Fruit fly (Drosophila melanogaster) whole organism, prepupa: ENCODE measurements around the gene pHCl-1.

Experiments
- CG10631 ChIP-seq: fragments of 200-800 bp; sonication (Bioruptor generic); optimal IDR thresholded peaks from 2 replicates; lab custom pipeline; 2016; ENCODE audit warnings: missing biosample characterization, missing genetic modification characterization
- CG11294 ChIP-seq: fragments of 200-800 bp; sonication (Bioruptor generic); IDR thresholded peaks from 2 replicates; pipeline ENCODE4 v1.3.6; 2022; ENCODE audit warnings: missing biosample characterization, missing genetic modification characterization
- CG11902 ChIP-seq: fragments of 200-800 bp; sonication (Bioruptor generic); optimal IDR thresholded peaks from 3 replicates; lab custom pipeline; 2016; ENCODE audit warnings: missing biosample characterization, missing genetic modification characterization
- CG15336 ChIP-seq: fragments of 200-800 bp; sonication (Bioruptor generic); IDR thresholded peaks from 2 replicates; pipeline ENCODE4 v1.3.6; 2022; ENCODE audit warnings: missing biosample characterization, missing genetic modification characterization
- CG1621 ChIP-seq: fragments of 200-800 bp; sonication (Bioruptor generic); optimal IDR thresholded peaks from 3 replicates; lab custom pipeline; 2018; ENCODE audit warnings: missing biosample characterization, mild to moderate bottlenecking, missing genetic modification characterization
- CG16779 ChIP-seq: fragments of 200-800 bp; sonication (Bioruptor generic); optimal IDR thresholded peaks from 3 replicates; lab custom pipeline; 2017; ENCODE audit warnings: missing biosample characterization, mild to moderate bottlenecking, missing genetic modification characterization
- CG32006 ChIP-seq: fragments of 200-800 bp; sonication (Bioruptor generic); optimal IDR thresholded peaks from 3 replicates; lab custom pipeline; 2017; ENCODE audit warnings: missing biosample characterization, mild to moderate bottlenecking, missing genetic modification characterization
- CG3919 ChIP-seq: fragments of 200-800 bp; sonication (Bioruptor generic); optimal IDR thresholded peaks from 3 replicates; lab custom pipeline; 2016; ENCODE audit warnings: missing biosample characterization, missing genetic modification characterization
- CG4318 ChIP-seq: fragments of 200-800 bp; sonication (Bioruptor generic); optimal IDR thresholded peaks from 3 replicates; lab custom pipeline; 2017; ENCODE audit warnings: missing biosample characterization, mild to moderate bottlenecking, missing genetic modification characterization
- CG6163 ChIP-seq: fragments of 200-800 bp; sonication (Bioruptor generic); IDR thresholded peaks from 3 replicates; pipeline ENCODE4 v1.3.6; 2022; ENCODE audit warnings: missing biosample characterization, missing genetic modification characterization
- CG6276 ChIP-seq: fragments of 200-800 bp; sonication (Bioruptor generic); optimal IDR thresholded peaks from 2 replicates; lab custom pipeline; 2017; ENCODE audit warnings: missing biosample characterization, mild to moderate bottlenecking, missing genetic modification characterization
- CG6792 ChIP-seq: fragments of 200-800 bp; sonication (Bioruptor generic); optimal IDR thresholded peaks from 3 replicates; lab custom pipeline; 2016; ENCODE audit warnings: missing biosample characterization, missing genetic modification characterization
- CG6808 ChIP-seq: fragments of 200-800 bp; sonication (Bioruptor generic); optimal IDR thresholded peaks from 3 replicates; lab custom pipeline; 2017; ENCODE audit warnings: missing biosample characterization, missing genetic modification characterization, mild to moderate bottlenecking, moderate library complexity, missing genetic modification reagents
- CG7368 ChIP-seq: fragments of 200-800 bp; sonication (Bioruptor generic); optimal IDR thresholded peaks from 3 replicates; lab custom pipeline; 2016; ENCODE audit warnings: missing biosample characterization, missing genetic modification characterization
- CG8319 ChIP-seq: fragments of 200-800 bp; sonication (Bioruptor generic); optimal IDR thresholded peaks from 3 replicates; lab custom pipeline; 2016; ENCODE audit warnings: missing biosample characterization, missing genetic modification characterization
- CG8632 ChIP-seq: fragments of 200-800 bp; sonication (Bioruptor generic); optimal IDR thresholded peaks from 3 replicates; lab custom pipeline; 2016; ENCODE audit warnings: missing biosample characterization, missing genetic modification characterization
- CG9139 ChIP-seq: fragments of 200-800 bp; sonication (Bioruptor generic); optimal IDR thresholded peaks from 3 replicates; lab custom pipeline; 2017; ENCODE audit warnings: missing biosample characterization, mild to moderate bottlenecking, missing genetic modification characterization
- Eip75B ChIP-seq: fragments of 200-800 bp; sonication (Bioruptor generic); optimal IDR thresholded peaks from 3 replicates; lab custom pipeline; 2016; ENCODE audit warnings: missing biosample characterization, missing genetic modification characterization
- Eip78C ChIP-seq: fragments of 200-800 bp; sonication (Bioruptor generic); peaks from one replicate; lab custom pipeline; 2016; ENCODE audit warnings: missing biosample characterization, missing genetic modification characterization
- Eip93F ChIP-seq: fragments of 200-800 bp; sonication (Bioruptor generic); optimal IDR thresholded peaks from 2 replicates; lab custom pipeline; 2016; ENCODE audit warnings: missing biosample characterization, mild to moderate bottlenecking, missing genetic modification characterization
- Ets21C ChIP-seq: fragments of 200-800 bp; sonication (Bioruptor generic); optimal IDR thresholded peaks from 3 replicates; lab custom pipeline; 2016; ENCODE audit warnings: missing biosample characterization, missing genetic modification characterization
- Ets96B ChIP-seq: fragments of 200-800 bp; optimal IDR thresholded peaks from 2 replicates; lab custom pipeline; 2019; ENCODE audit warnings: missing biosample characterization, mild to moderate bottlenecking, missing genetic modification characterization, moderate library complexity
- Hr38 ChIP-seq: sonication (Bioruptor generic); optimal IDR thresholded peaks from 2 replicates; lab custom pipeline; 2016; ENCODE audit warnings: missing biosample characterization, missing genetic modification characterization
- Lpt ChIP-seq: fragments of 200-800 bp; sonication (Bioruptor generic); optimal IDR thresholded peaks from 3 replicates; lab custom pipeline; 2016; ENCODE audit warnings: missing biosample characterization, missing genetic modification characterization
- Met ChIP-seq: fragments of 200-800 bp; sonication (Bioruptor generic); optimal IDR thresholded peaks from 3 replicates; lab custom pipeline; 2016; ENCODE audit warnings: missing biosample characterization, missing genetic modification characterization
- OdsH ChIP-seq: fragments of 200-800 bp; sonication (Bioruptor generic); optimal IDR thresholded peaks from 3 replicates; lab custom pipeline; 2016; ENCODE audit warnings: missing biosample characterization, missing genetic modification characterization
- Sox102F ChIP-seq: fragments of 200-800 bp; sonication (Bioruptor generic); optimal IDR thresholded peaks from 2 replicates; lab custom pipeline; 2016; ENCODE audit warnings: missing biosample characterization, mild to moderate bottlenecking, missing genetic modification characterization
- Sox14 ChIP-seq: fragments of 200-800 bp; sonication (Bioruptor generic); optimal IDR thresholded peaks from 3 replicates; lab custom pipeline; 2016; ENCODE audit warnings: missing biosample characterization, missing genetic modification characterization
- achi ChIP-seq: fragments of 200-800 bp; sonication (Bioruptor generic); optimal IDR thresholded peaks from 3 replicates; lab custom pipeline; 2016; ENCODE audit warnings: missing biosample characterization, missing genetic modification characterization
- acj6 ChIP-seq: fragments of 200-800 bp; sonication (Bioruptor generic); optimal IDR thresholded peaks from 3 replicates; lab custom pipeline; 2016; ENCODE audit warnings: missing biosample characterization, missing genetic modification characterization
- cyc ChIP-seq: fragments of 200-800 bp; sonication (Bioruptor generic); optimal IDR thresholded peaks from 3 replicates; lab custom pipeline; 2016; ENCODE audit warnings: missing biosample characterization, missing genetic modification characterization
- dsx ChIP-seq: fragments of 200-800 bp; optimal IDR thresholded peaks from 3 replicates; lab custom pipeline; 2019; ENCODE audit warnings: missing biosample characterization, mild to moderate bottlenecking, missing genetic modification characterization, moderate library complexity; ENCODE audit not compliant: poor library complexity, severe bottlenecking
- eg ChIP-seq: fragments of 200-800 bp; sonication (Bioruptor generic); IDR thresholded peaks from 3 replicates; pipeline ENCODE4 v1.3.6; 2022; ENCODE audit warnings: missing biosample characterization, missing genetic modification characterization
- esn ChIP-seq: fragments of 200-800 bp; sonication (Bioruptor generic); optimal IDR thresholded peaks from 2 replicates; lab custom pipeline; 2016; ENCODE audit warnings: missing biosample characterization, mild to moderate bottlenecking, missing genetic modification characterization, moderate library complexity
- fd85E ChIP-seq: fragments of 200-800 bp; sonication (Bioruptor generic); optimal IDR thresholded peaks from 3 replicates; lab custom pipeline; 2016; ENCODE audit warnings: missing biosample characterization, missing genetic modification characterization
- fkh ChIP-seq: fragments of 200-800 bp; sonication (Bioruptor generic); optimal IDR thresholded peaks from 3 replicates; lab custom pipeline; 2017; ENCODE audit warnings: missing biosample characterization, mild to moderate bottlenecking, missing genetic modification characterization, moderate library complexity
- lz ChIP-seq: fragments of 200-800 bp; sonication (Bioruptor generic); optimal IDR thresholded peaks from 3 replicates; lab custom pipeline; 2016; ENCODE audit warnings: missing biosample characterization, missing genetic modification characterization
- net ChIP-seq: fragments of 200-800 bp; sonication (Bioruptor generic); optimal IDR thresholded peaks from 3 replicates; lab custom pipeline; 2016; ENCODE audit warnings: missing biosample characterization, missing genetic modification characterization
- salr ChIP-seq, 2 experiments: fragments of 200-800 bp; sonication (Bioruptor generic); optimal IDR thresholded peaks; 3 replicates each; lab custom pipeline; 2016 to 2018; ENCODE audit warnings: missing biosample characterization in 2 of 2, missing genetic modification characterization in 2 of 2, mild to moderate bottlenecking in 1 of 2
- spab ChIP-seq: fragments of 200-800 bp; sonication (Bioruptor generic); optimal IDR thresholded peaks from 2 replicates; lab custom pipeline; 2017; ENCODE audit warnings: missing biosample characterization, mild to moderate bottlenecking, missing genetic modification characterization, missing genetic modification reagents
- ss ChIP-seq, 2 experiments: fragments of 200-800 bp; sonication (Bioruptor generic); optimal IDR thresholded peaks; 2 replicates in 1 of 2; 3 replicates in 1 of 2; lab custom pipeline; 2017 to 2018; ENCODE audit warnings: mild to moderate bottlenecking in 2 of 2, missing biosample characterization in 2 of 2, missing genetic modification characterization in 2 of 2, moderate library complexity in 1 of 2
- svp ChIP-seq: fragments of 200-800 bp; sonication (Bioruptor generic); peaks from one replicate; lab custom pipeline; 2016; ENCODE audit warnings: missing biosample characterization, missing genetic modification characterization
- topi ChIP-seq: fragments of 200-800 bp; sonication (Bioruptor generic); optimal IDR thresholded peaks from 3 replicates; lab custom pipeline; 2016; ENCODE audit warnings: missing biosample characterization, missing genetic modification characterization
- vri ChIP-seq: fragments of 200-800 bp; sonication (Bioruptor generic); optimal IDR thresholded peaks from 3 replicates; lab custom pipeline; 2016; ENCODE audit warnings: missing biosample characterization, mild to moderate bottlenecking, missing genetic modification characterization

pHCl-1 gene

DNA sequence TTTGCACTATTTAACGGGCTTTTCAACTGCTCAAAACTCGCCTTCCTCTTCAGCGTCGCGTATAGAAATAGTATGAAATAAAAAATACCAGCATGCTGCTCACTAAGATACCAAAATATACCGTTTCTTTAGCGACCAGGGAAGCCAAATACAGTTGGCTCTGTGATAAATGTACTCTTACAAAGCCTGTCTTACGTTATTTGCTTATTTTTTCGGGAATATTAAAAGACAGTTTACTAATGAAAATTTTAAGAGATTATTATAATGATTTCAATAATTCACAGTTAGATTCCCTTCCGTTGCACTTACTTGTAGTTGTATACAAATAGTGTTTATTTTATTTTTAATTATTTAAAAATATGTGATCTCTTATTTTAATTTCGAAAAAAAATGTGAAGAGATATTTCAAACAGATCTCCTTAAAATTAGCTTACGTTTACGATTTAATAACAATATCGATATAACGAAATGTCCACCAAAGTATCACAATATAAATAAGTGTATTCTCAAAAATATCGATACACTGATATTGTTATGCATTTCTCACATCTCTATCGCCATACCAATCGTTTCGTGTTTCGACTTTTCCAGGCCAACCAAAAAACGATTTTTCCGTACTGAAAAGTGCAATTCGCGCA is 72.4 kb downstream of the pHCl-1 start, which contains the start of the genes DCP2 and dbo (continued):
- TF ChIP-seq topi (GFP tag; lab: Kevin White, UChicago) (peak; percentile 46), Ets21C (GFP tag; lab: Kevin White, UChicago) (peak; percentile 53), CG10631 (GFP tag; lab: Kevin White, UChicago) (peak; percentile 73), CG9139 (GFP tag; lab: Kevin White, UChicago) (no peak), net (peak; percentile 13), fd85E (GFP tag; lab: Kevin White, UChicago) (no peak), CG16779 (tag; lab: Kevin White, UChicago) (no peak), esn (GFP tag; lab: Kevin White, UChicago) (peak; percentile 51), CG7368 (GFP tag; lab: Kevin White, UChicago) (no peak), achi (GFP tag; lab: Kevin White, UChicago) (peak; percentile 38), CG11902 (GFP tag; lab: Kevin White, UChicago) (peak; percentile 2), CG32006 (peak; percentile 67), CG6792 (GFP tag; lab: Kevin White, UChicago) (no peak), lz (peak; percentile 59), CG6808 (GFP tag; lab: Kevin White, UChicago) (no peak), Ets96B (tag; lab: Kevin White, UChicago) (peak; percentile 50), CG4318 (GFP tag; lab: Kevin White, UChicago) (peak; percentile 49), salr (GFP tag; optimal IDR thresholded peaks at IDR 0.05; lab: Kevin White, UChicago) (peak in 1 of 2 experiments; percentile 54), acj6 (peak; percentile 64), Met (peak; percentile 59), CG3919 (GFP tag; lab: Kevin White, UChicago) (peak; percentile 57), Eip93F (GFP tag; lab: Kevin White, UChicago) (peak; percentile 43), dsx (GFP tag; lab: Kevin White, UChicago) (no peak), spab (GFP tag; lab: Kevin White, UChicago) (peak; percentile 4), Sox102F (GFP tag; lab: Kevin White, UChicago) (peak; percentile 47), Hr38 (GFP tag; lab: Kevin White, UChicago) (no peak), OdsH (GFP tag; lab: Kevin White, UChicago) (peak; percentile 74), CG1621 (no peak), fkh (GFP tag; lab: Kevin White, UChicago) (no peak), Eip75B (peak; percentile 3), ss (GFP tag; optimal IDR thresholded peaks at IDR 0.05; lab: Kevin White, UChicago) (peak in 1 of 2 experiments; percentile 28), CG6276 (no peak), CG8319 (GFP tag; lab: Kevin White, UChicago) (no peak)

dm6 chr3L:15825493-15826209 is 73.2 kb downstream of the pHCl-1 start:
- TF ChIP-seq CG10631 (GFP tag; lab: Kevin White, UChicago) = no peak
- peak; percentile 47 for TF ChIP-seq Sox102F (GFP tag; lab: Kevin White, UChicago)
- peak; percentile 10 for TF ChIP-seq CG8632
- TF ChIP-seq topi (GFP tag; lab: Kevin White, UChicago) = peak; percentile 35
- no peak for TF ChIP-seq lz
- no peak for TF ChIP-seq cyc (GFP tag; lab: Kevin White, UChicago)
- TF ChIP-seq vri = peak; percentile 94
- peak; percentile 37 for TF ChIP-seq fd85E (GFP tag; lab: Kevin White, UChicago)
- TF ChIP-seq salr (GFP tag; optimal IDR thresholded peaks at IDR 0.05; lab: Kevin White, UChicago) = no peak
- TF ChIP-seq CG8319 (GFP tag; lab: Kevin White, UChicago) = no peak
- TF ChIP-seq CG7368 (GFP tag; lab: Kevin White, UChicago) = peak; percentile 3
- peak; percentile 76 for TF ChIP-seq Eip78C (GFP tag; lab: Kevin White, UChicago)
- TF ChIP-seq svp (GFP tag; lab: Kevin White, UChicago) = no peak
- TF ChIP-seq acj6 = no peak
- no peak for TF ChIP-seq Ets21C (GFP tag; lab: Kevin White, UChicago)
- peak; percentile 28 for TF ChIP-seq CG6276
- TF ChIP-seq Lpt (GFP tag; lab: Kevin White, UChicago) = no peak
- peak; percentile 76 for TF ChIP-seq eg
- TF ChIP-seq Eip75B = peak; percentile 54
- peak; percentile 26 for TF ChIP-seq CG3919 (GFP tag; lab: Kevin White, UChicago)
- TF ChIP-seq Eip93F (GFP tag; lab: Kevin White, UChicago) = peak; percentile 31
- peak; percentile 61; the same call in 1 of the 2 replicates for TF ChIP-seq CG15336 (GFP tag; lab: Robert Waterston, UW)
- TF ChIP-seq esn (GFP tag; lab: Kevin White, UChicago) = no peak
- no peak for TF ChIP-seq CG11294
- TF ChIP-seq CG6792 (GFP tag; lab: Kevin White, UChicago) = peak; percentile 44
- peak; percentile 39 for TF ChIP-seq Sox14 (GFP tag; lab: Kevin White, UChicago)
- TF ChIP-seq fkh (GFP tag; lab: Kevin White, UChicago) = peak; percentile 92
- TF ChIP-seq CG6163 (GFP tag; lab: Robert Waterston, UW) = peak; percentile 78
- no peak for TF ChIP-seq spab (GFP tag; lab: Kevin White, UChicago)
- TF ChIP-seq Hr38 (GFP tag; lab: Kevin White, UChicago) = no peak
- TF ChIP-seq dsx (GFP tag; lab: Kevin White, UChicago) = peak; percentile 14
